Fruit fly (Drosophila melanogaster) whole organism, adult: ENCODE data around the gene CG13810.
A peak's percentile ranks its signal among the peaks of the same experiment; 100 is the strongest.

Source experiments
- CG11617 ChIP-seq: fragments of 200-800 bp; sonication (Bioruptor generic); optimal IDR thresholded peaks from 2 replicates; lab custom pipeline; 2017; ENCODE audit warnings: mild to moderate bottlenecking, missing biosample characterization, missing genetic modification reagents, missing genetic modification characterization
- CG12768 ChIP-seq: fragments of 200-800 bp; sonication (Bioruptor generic); optimal IDR thresholded peaks from 2 replicates; lab custom pipeline; 2017; ENCODE audit warnings: missing biosample characterization, missing genetic modification characterization, mild to moderate bottlenecking, moderate library complexity, missing genetic modification reagents
- CG1620 ChIP-seq: fragments of 200-800 bp; sonication (Bioruptor generic); optimal IDR thresholded peaks from 2 replicates; lab custom pipeline; 2016; ENCODE audit warnings: missing biosample characterization, missing genetic modification characterization
- CG33017 ChIP-seq: fragments of 200-800 bp; sonication (Bioruptor generic); optimal IDR thresholded peaks from 2 replicates; lab custom pipeline; 2018; ENCODE audit warnings: missing biosample characterization, mild to moderate bottlenecking, missing genetic modification characterization, moderate library complexity
- Clk ChIP-seq: fragments of 200-800 bp; sonication (Bioruptor generic); optimal IDR thresholded peaks from 2 replicates; lab custom pipeline; 2017; ENCODE audit warnings: missing biosample characterization, missing genetic modification characterization
- bab1 ChIP-seq: fragments of 200-800 bp; sonication (Bioruptor generic); optimal IDR thresholded peaks from 3 replicates; lab custom pipeline; 2019; ENCODE audit warnings: missing biosample characterization, mild to moderate bottlenecking, missing genetic modification characterization, moderate library complexity
- cic ChIP-seq: fragments of 200-800 bp; sonication (Bioruptor generic); optimal IDR thresholded peaks from 2 replicates; lab custom pipeline; 2017; ENCODE audit warnings: missing biosample characterization, mild to moderate bottlenecking, missing genetic modification characterization, moderate library complexity

DNA sequence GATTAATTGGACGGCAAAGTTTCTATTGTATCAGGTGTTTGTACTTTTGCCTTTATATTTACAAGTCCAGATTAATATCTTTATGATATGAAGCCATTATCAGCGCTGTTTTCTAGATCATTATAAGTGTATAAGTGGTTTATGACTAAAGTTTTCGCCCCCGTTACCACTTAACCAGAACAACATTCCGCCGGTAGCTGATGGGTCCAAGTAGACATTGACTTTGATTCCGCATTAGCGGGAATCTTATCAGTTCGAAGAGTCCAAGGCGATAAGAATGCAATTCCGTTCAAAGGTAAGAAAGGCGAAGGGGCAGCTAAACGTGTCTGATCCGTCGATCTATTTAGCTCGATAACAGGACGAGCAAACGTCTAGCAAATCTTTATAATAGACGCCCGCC is 5.8 kb downstream of the CG13810 start:
- TF ChIP-seq Clk (GFP tag; lab: Kevin White, UChicago) (no peak), CG1620 (GFP tag; lab: Kevin White, UChicago) (no peak), cic (GFP tag; lab: Kevin White, UChicago) (peak; percentile 22), CG11617 (GFP tag; lab: Kevin White, UChicago) (no peak), bab1 (GFP tag; lab: Kevin White, UChicago) (no peak), CG33017 (tag; lab: Kevin White, UChicago) (no peak), CG12768 (GFP tag; lab: Kevin White, UChicago) (no peak)
